Fruit fly (Drosophila melanogaster) Kc167 (cell line): ENCODE results near the gene CG32191.

Experiments used
- Myc ChIP-seq: fragments of >200 bp; optimal IDR thresholded peaks from 2 replicates; lab custom pipeline; 2017; ENCODE audit warnings: missing external identifiers
- Sin3A ChIP-seq: fragments of >200 bp; optimal IDR thresholded peaks from 2 replicates; lab custom pipeline; 2018; ENCODE audit warnings: missing external identifiers
- h ChIP-seq: fragments of >200 bp; optimal IDR thresholded peaks from 3 replicates; lab custom pipeline; 2018; ENCODE audit warnings: missing external identifiers
- insv ChIP-seq: fragments of >200 bp; optimal IDR thresholded peaks from 3 replicates; lab custom pipeline; 2018; ENCODE audit warnings: missing external identifiers
- psq ChIP-seq: fragments of >200 bp; optimal IDR thresholded peaks from 2 replicates; lab custom pipeline; 2017; ENCODE audit warnings: missing external identifiers

dm6 chr3L:17846982-17847355 is 38.0 kb upstream of the CG32191 start:
- no peak for TF ChIP-seq Myc (lab: Kevin White, UChicago)
- TF ChIP-seq psq (lab: Kevin White, UChicago): no peak
- TF ChIP-seq Sin3A (lab: Kevin White, UChicago): no peak
- no peak for TF ChIP-seq insv
- TF ChIP-seq h: no peak
